Fruit fly (Drosophila melanogaster): ENCODE results near the gene f.
A peak's percentile ranks its signal among the peaks of the same experiment; 100 is the strongest.

Gene f

dm6 chrX:17300609-17301208, 68.0 kb downstream of the f start (continued):
- peak; percentile 29 for TF ChIP-seq CG3163 (GFP tag; optimal IDR thresholded peaks at IDR 0.05)
- no peak for TF ChIP-seq CG3726 (GFP tag; IDR thresholded peaks at IDR 0.05)
- TF ChIP-seq pzg (GFP tag; optimal IDR thresholded peaks at IDR 0.05), result no peak
- TF ChIP-seq seq (GFP tag; IDR thresholded peaks at IDR 0.05), result no peak
- peak; percentile 78 for TF ChIP-seq sug (tag; optimal IDR thresholded peaks at IDR 0.05)
- 0 out of 2 replicates have a peak, but pooled peaks have one; percentile 31 for TF ChIP-seq CG31224 (GFP tag; IDR thresholded peaks at IDR 0.05)
- TF ChIP-seq Antp (GFP tag; optimal IDR thresholded peaks at IDR 0.05), result peak; percentile 73
- TF ChIP-seq Sox102F (GFP tag; optimal IDR thresholded peaks at IDR 0.05), result peak; percentile 56
- TF ChIP-seq CoRest (tag; optimal IDR thresholded peaks at IDR 0.05), result peak; percentile 66
- no peak for TF ChIP-seq YL-1 (GFP tag; optimal IDR thresholded peaks at IDR 0.05)
- peak; percentile 58 for TF ChIP-seq CG12391 (tag; optimal IDR thresholded peaks at IDR 0.05)
- TF ChIP-seq inv (GFP tag; IDR thresholded peaks at IDR 0.05; ENCODE audit: partially characterized antibody), result no peak
- peak; percentile 27; the same call in 1 of the 2 replicates for TF ChIP-seq wor (GFP tag; IDR thresholded peaks at IDR 0.05)
- peak; percentile 21; the same call in 1 of the 2 replicates for TF ChIP-seq esg (GFP tag; conservative IDR thresholded peaks at IDR 0.05)
- TF ChIP-seq CG11695 (GFP tag; IDR thresholded peaks at IDR 0.05), result peak; percentile 58; the same call in 1 of the 3 replicates
- no peak for TF ChIP-seq sob (GFP tag; IDR thresholded peaks at IDR 0.05)
- TF ChIP-seq sr (GFP tag; IDR thresholded peaks at IDR 0.05), result peak; percentile 46; the same call in 1 of the 3 replicates
- no peak for TF ChIP-seq dati (GFP tag; IDR thresholded peaks at IDR 0.05)
- peak; percentile 23 for TF ChIP-seq Bdp1 (GFP tag; optimal IDR thresholded peaks at IDR 0.05)
- TF ChIP-seq btn (GFP tag; optimal IDR thresholded peaks at IDR 0.05), result peak; percentile 28
- TF ChIP-seq Sin3A (optimal IDR thresholded peaks at IDR 0.05), result no peak
- peak; percentile 67 for TF ChIP-seq CG16863 (GFP tag; optimal IDR thresholded peaks at IDR 0.05)
- TF ChIP-seq crc (GFP tag; optimal IDR thresholded peaks at IDR 0.05), result peak; percentile 2
- TF ChIP-seq E2f2 (GFP tag; IDR thresholded peaks at IDR 0.05), result no peak
- peak; percentile 28 for TF ChIP-seq CG13296 (GFP tag; optimal IDR thresholded peaks at IDR 0.05)
- TF ChIP-seq zfh2 (GFP tag; optimal IDR thresholded peaks at IDR 0.05), result no peak
- peak; percentile 46 for TF ChIP-seq CG16815 (GFP tag; optimal IDR thresholded peaks at IDR 0.05)
- TF ChIP-seq croc (GFP tag; conservative IDR thresholded peaks at IDR 0.05), result peak; percentile 62; the same call in 2 of the 3 replicates
- peak; percentile 47 for TF ChIP-seq nerfin-1 (tag; optimal IDR thresholded peaks at IDR 0.05)
- TF ChIP-seq CG8281 (tag; optimal IDR thresholded peaks at IDR 0.05), result peak; percentile 37
- TF ChIP-seq unpg (GFP tag; optimal IDR thresholded peaks at IDR 0.05), result peak; percentile 41
- TF ChIP-seq CG1647 (GFP tag; optimal IDR thresholded peaks at IDR 0.05), result no peak
- no peak for TF ChIP-seq Dip2 (GFP tag; IDR thresholded peaks at IDR 0.05)
- peak; percentile 60 for TF ChIP-seq CG1603 (tag; optimal IDR thresholded peaks at IDR 0.05)
- peak; percentile 10 for TF ChIP-seq fd64A (GFP tag; optimal IDR thresholded peaks at IDR 0.05)
- TF ChIP-seq otp (GFP tag; IDR thresholded peaks at IDR 0.05), result no peak
- peak; percentile 64 for TF ChIP-seq CG8924 (tag; optimal IDR thresholded peaks at IDR 0.05)
- TF ChIP-seq CG17568 (GFP tag; optimal IDR thresholded peaks at IDR 0.05), result no peak
- no peak for TF ChIP-seq CG7928 (GFP tag; optimal IDR thresholded peaks at IDR 0.05)
- TF ChIP-seq prd (optimal IDR thresholded peaks at IDR 0.05), result no peak
- peak; percentile 54; the same call in 2 of the 3 replicates for TF ChIP-seq prd (GFP tag; IDR thresholded peaks at IDR 0.05)
- TF ChIP-seq CG4730 (GFP tag; IDR thresholded peaks at IDR 0.05), result no peak
- TF ChIP-seq CG6683 (GFP tag; optimal IDR thresholded peaks at IDR 0.05), result peak; percentile 41
- peak; percentile 13 for TF ChIP-seq eyg (GFP tag; optimal IDR thresholded peaks at IDR 0.05)
- TF ChIP-seq CG18619 (GFP tag; optimal IDR thresholded peaks at IDR 0.05), result peak; percentile 38
- TF ChIP-seq CG11560 (tag; IDR thresholded peaks at IDR 0.05), result no peak
- no peak for TF ChIP-seq Atf3 (GFP tag; optimal IDR thresholded peaks at IDR 0.05)
- no peak for TF ChIP-seq CG9876 (GFP tag; optimal IDR thresholded peaks at IDR 0.05)
- TF ChIP-seq Mrtf (GFP tag; IDR thresholded peaks at IDR 0.05), result 0 out of 3 replicates have a peak, but pooled peaks have one; percentile 21
- no peak for TF ChIP-seq CG3838 (GFP tag; optimal IDR thresholded peaks at IDR 0.05)
- no peak for TF ChIP-seq CG31365 (tag; optimal IDR thresholded peaks at IDR 0.05)

Measured in whole organism, embryonic.